Worm (Caenorhabditis elegans) whole organism, mixed stage, embryonic: ENCODE measurements around the gene F57G4.10.
"Not testable (repeated sequence)": the region's sequence is repeated elsewhere in the genome, so short reads cannot be mapped to it uniquely, and the experiment has no call there.

Experiments
- ham-2 ChIP-seq: fragments of 200-800 bp; sonication (Bioruptor generic); optimal IDR thresholded peaks from 2 replicates; lab custom pipeline; 2018; ENCODE audit warnings: mild to moderate bottlenecking, missing genetic modification characterization, missing compliant biosample characterization
- nhr-76 ChIP-seq: sonication (generic microtip); optimal IDR thresholded peaks from 2 replicates; lab custom pipeline; 2017; ENCODE audit warnings: missing biosample characterization, missing genetic modification characterization

ce11 chrV:17610503-17610902 lies 18.2 kb upstream of the F57G4.10 start, which contains the start of gene Y6G8.15:
- not testable (repeated sequence) for TF ChIP-seq ham-2, nhr-76
